Fruit fly (Drosophila melanogaster): ENCODE data around the gene CG32262.

CG32262 gene

DNA sequence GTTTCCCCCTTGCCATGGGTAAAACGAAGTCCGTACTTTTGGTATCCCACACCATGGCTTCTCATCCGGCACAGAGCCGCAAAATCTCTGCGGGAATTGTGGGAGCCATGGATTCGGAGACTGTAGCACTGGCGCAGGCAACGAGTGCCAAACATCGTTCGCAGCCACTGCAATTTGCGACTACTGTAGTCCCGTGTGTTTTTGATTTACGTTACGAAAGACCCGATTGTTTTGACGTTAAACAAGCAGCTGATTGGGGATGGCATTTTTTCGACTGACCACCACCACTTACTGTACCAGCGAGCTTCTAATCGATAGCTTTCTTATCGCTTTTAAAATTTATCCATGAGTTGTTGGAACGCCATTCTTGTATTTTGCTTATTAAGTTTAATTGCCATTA is at the start of gene CG32262 (continued):
- TF ChIP-seq Rfx (GFP tag; IDR thresholded peaks at IDR 0.05): peak; percentile 31
- no peak for TF ChIP-seq ham (GFP tag; IDR thresholded peaks at IDR 0.05)
- no peak for TF ChIP-seq CG14965 (GFP tag; optimal IDR thresholded peaks at IDR 0.05; ENCODE audit: borderline replicate concordance)
- TF ChIP-seq kni (GFP tag; optimal IDR thresholded peaks at IDR 0.05): no peak
- TF ChIP-seq CG11560 (tag; IDR thresholded peaks at IDR 0.05): no peak
- no peak for TF ChIP-seq esg (GFP tag; conservative IDR thresholded peaks at IDR 0.05)
- TF ChIP-seq Trl (optimal IDR thresholded peaks at IDR 0.05): no peak
- no peak for TF ChIP-seq Trl (GFP tag; optimal IDR thresholded peaks at IDR 0.05)
- TF ChIP-seq CG11085 (GFP tag; IDR thresholded peaks at IDR 0.05): no peak
- TF ChIP-seq cas (GFP tag; IDR thresholded peaks at IDR 0.05): no peak
- no peak for TF ChIP-seq Dfd (GFP tag; optimal IDR thresholded peaks at IDR 0.05)
- no peak for TF ChIP-seq onecut (GFP tag; IDR thresholded peaks at IDR 0.05)
- no peak for TF ChIP-seq BtbVII (GFP tag; optimal IDR thresholded peaks at IDR 0.05)
- no peak for TF ChIP-seq CG7839 (tag; optimal IDR thresholded peaks at IDR 0.05)
- no peak for TF ChIP-seq CG17385 (GFP tag; optimal IDR thresholded peaks at IDR 0.05)
- TF ChIP-seq B-H1 (GFP tag; IDR thresholded peaks at IDR 0.05): no peak
- no peak for TF ChIP-seq maf-S (GFP tag; optimal IDR thresholded peaks at IDR 0.05)
- no peak for TF ChIP-seq ATbp (GFP tag; optimal IDR thresholded peaks at IDR 0.05)
- TF ChIP-seq CrebB (tag; optimal IDR thresholded peaks at IDR 0.05): peak; percentile 1
- TF ChIP-seq Oli (tag; optimal IDR thresholded peaks at IDR 0.05): no peak
- no peak for TF ChIP-seq zfh2 (GFP tag; optimal IDR thresholded peaks at IDR 0.05)
- peak; percentile 54; the same call in 2 of the 3 replicates for TF ChIP-seq CG14860 (GFP tag; IDR thresholded peaks at IDR 0.05; ENCODE audit: partially characterized antibody)
- TF ChIP-seq CG31388 (GFP tag; optimal IDR thresholded peaks at IDR 0.05): no peak
- TF ChIP-seq hb (GFP tag; IDR thresholded peaks at IDR 0.05; ENCODE audit: partially characterized antibody): peak; percentile 51; the same call in 1 of the 3 replicates
- no peak for TF ChIP-seq NC2β (GFP tag; optimal IDR thresholded peaks at IDR 0.05)
- TF ChIP-seq CG31365 (tag; optimal IDR thresholded peaks at IDR 0.05): no peak
- TF ChIP-seq CG10274 (GFP tag; optimal IDR thresholded peaks at IDR 0.05): no peak
- no peak for TF ChIP-seq CG4424 (GFP tag; optimal IDR thresholded peaks at IDR 0.05)
- peak; percentile 55; the same call in 1 of the 2 replicates for TF ChIP-seq amos (GFP tag; IDR thresholded peaks at IDR 0.05; ENCODE audit: partially characterized antibody)
- no peak for TF ChIP-seq Hsf (GFP tag; optimal IDR thresholded peaks at IDR 0.05)
- TF ChIP-seq CG1529 (GFP tag; optimal IDR thresholded peaks at IDR 0.05): no peak
- no peak for TF ChIP-seq CG12071 (GFP tag; optimal IDR thresholded peaks at IDR 0.05)
- TF ChIP-seq sens-2 (GFP tag; IDR thresholded peaks at IDR 0.05): no peak
- TF ChIP-seq bigmax (GFP tag; optimal IDR thresholded peaks at IDR 0.05): no peak
- no peak for TF ChIP-seq wdn (GFP tag; IDR thresholded peaks at IDR 0.05)
- no peak for TF ChIP-seq Kr (GFP tag; optimal IDR thresholded peaks at IDR 0.05)
- no peak for TF ChIP-seq sr (GFP tag; IDR thresholded peaks at IDR 0.05)
- no peak for TF ChIP-seq D19B (GFP tag; optimal IDR thresholded peaks at IDR 0.05)
- no peak for TF ChIP-seq CG18476 (GFP tag; optimal IDR thresholded peaks at IDR 0.05)
- no peak for TF ChIP-seq ranshi (GFP tag; IDR thresholded peaks at IDR 0.05)
- no peak for TF ChIP-seq lab (GFP tag; optimal IDR thresholded peaks at IDR 0.05)
- no peak for TF ChIP-seq D (optimal IDR thresholded peaks at IDR 0.05)
- no peak for TF ChIP-seq D (GFP tag; optimal IDR thresholded peaks at IDR 0.05)
- no peak for TF ChIP-seq CG33213 (GFP tag; optimal IDR thresholded peaks at IDR 0.05)
- peak in 1 of 2 experiments; percentile 91 for TF ChIP-seq crp (GFP tag; optimal IDR thresholded peaks at IDR 0.05)
- TF ChIP-seq Neu2 (GFP tag; optimal IDR thresholded peaks at IDR 0.05; ENCODE audit: borderline replicate concordance): no peak
- TF ChIP-seq CG11247 (GFP tag; IDR thresholded peaks at IDR 0.05): no peak
- TF ChIP-seq dan (GFP tag; IDR thresholded peaks at IDR 0.05): no peak
- TF ChIP-seq nmo (GFP tag; optimal IDR thresholded peaks at IDR 0.05): no peak
- no peak for TF ChIP-seq Hr51 (GFP tag; optimal IDR thresholded peaks at IDR 0.05)
- no peak for TF ChIP-seq cg (GFP tag; optimal IDR thresholded peaks at IDR 0.05)
- TF ChIP-seq Atf6 (GFP tag; IDR thresholded peaks at IDR 0.05): no peak
